Worm (Caenorhabditis elegans) whole organism, midembryonic: ENCODE measurements around the gene ttr-20.

Experiments used
- T22C8.4 ChIP-seq: fragments of 200-800 bp; sonication (Bioruptor generic); IDR thresholded peaks from 2 replicates; pipeline ENCODE4 v1.3.6; 2022; ENCODE audit warnings: missing genetic modification characterization, missing compliant biosample characterization
- cog-1 ChIP-seq: sonication (generic microtip); optimal IDR thresholded peaks from 2 replicates; lab custom pipeline; 2016; ENCODE audit warnings: missing genetic modification characterization, missing compliant biosample characterization
- flt-1 ChIP-seq: fragments of 200-800 bp; sonication (Bioruptor generic); IDR thresholded peaks from 2 replicates; pipeline ENCODE4 v1.3.6; 2022; ENCODE audit warnings: missing genetic modification characterization, missing compliant biosample characterization
- klf-2 ChIP-seq: fragments of 200-800 bp; sonication (Bioruptor generic); conservative IDR thresholded peaks from 2 replicates; pipeline ENCODE4 v1.3.6; 2022; ENCODE audit warnings: missing genetic modification reagents, missing genetic modification characterization, missing compliant biosample characterization
- med-1 ChIP-seq: sonication (generic microtip); optimal IDR thresholded peaks from 2 replicates; lab custom pipeline; 2017; ENCODE audit warnings: missing genetic modification characterization, mild to moderate bottlenecking, missing compliant biosample characterization, antibody characterized with exemption, missing genetic modification reagents; ENCODE audit not compliant: insufficient read depth
- ref-1 ChIP-seq: fragments of 200-800 bp; sonication (Bioruptor generic); conservative IDR thresholded peaks from 2 replicates; pipeline ENCODE4 v1.3.6; 2022; ENCODE audit warnings: missing genetic modification reagents, missing genetic modification characterization, missing compliant biosample characterization
- tab-1 ChIP-seq: fragments of 200-800 bp; sonication (Bioruptor generic); IDR thresholded peaks from 2 replicates; pipeline ENCODE4 v1.3.6; 2022; ENCODE audit warnings: missing genetic modification characterization, missing compliant biosample characterization
- ztf-23 ChIP-seq: fragments of 200-800 bp; sonication (Bioruptor generic); IDR thresholded peaks from 2 replicates; pipeline ENCODE4 v1.3.6; 2022; ENCODE audit warnings: missing genetic modification reagents, missing genetic modification characterization, missing compliant biosample characterization
- ztf-29 ChIP-seq: fragments of 200-800 bp; sonication (Bioruptor generic); IDR thresholded peaks from 2 replicates; pipeline ENCODE4 v1.3.6; 2022; ENCODE audit warnings: missing genetic modification reagents, missing genetic modification characterization, missing compliant biosample characterization

The ttr-20 gene

ce11 chrIV:4292569-4292968, 46.0 kb downstream of the ttr-20 start, which contains the start of gene F15E6.10:
Gene F15E6.10, plus strand, starts transcription at chrIV:4292869.
- TF ChIP-seq med-1: no peak
- no peak for TF ChIP-seq ztf-23 (GFP tag; lab: Robert Waterston, UW)
- TF ChIP-seq cog-1 (tag; lab: Kevin White, UChicago): no peak
- no peak for TF ChIP-seq T22C8.4 (GFP tag; lab: Robert Waterston, UW)
- no peak for TF ChIP-seq klf-2 (GFP tag; lab: Robert Waterston, UW)
- TF ChIP-seq ref-1: no peak
- TF ChIP-seq ztf-29: no peak
- no peak for TF ChIP-seq flt-1
- TF ChIP-seq tab-1 (GFP tag; lab: Robert Waterston, UW): no peak

- no peak for TF ChIP-seq klf-2 (GFP tag; lab: Robert Waterston, UW)
- no peak for TF ChIP-seq tab-1 (GFP tag; lab: Robert Waterston, UW)
- no peak for TF ChIP-seq cog-1 (tag; lab: Kevin White, UChicago)
- no peak for TF ChIP-seq ztf-29
- TF ChIP-seq ref-1: no peak
- no peak for TF ChIP-seq flt-1
- TF ChIP-seq ztf-23 (GFP tag; lab: Robert Waterston, UW): no peak
- no peak for TF ChIP-seq med-1
- TF ChIP-seq T22C8.4 (GFP tag; lab: Robert Waterston, UW): no peak
These were observed 48.0 kb downstream of the ttr-20 start, which contains the start of gene F15E6.3 for ce11 chrIV:4294552-4294951. Gene F15E6.3, plus strand, starts transcription at chrIV:4294895.
